Worm (Caenorhabditis elegans): ENCODE measurements around the gene sdz-33.

The sdz-33 gene

DNA sequence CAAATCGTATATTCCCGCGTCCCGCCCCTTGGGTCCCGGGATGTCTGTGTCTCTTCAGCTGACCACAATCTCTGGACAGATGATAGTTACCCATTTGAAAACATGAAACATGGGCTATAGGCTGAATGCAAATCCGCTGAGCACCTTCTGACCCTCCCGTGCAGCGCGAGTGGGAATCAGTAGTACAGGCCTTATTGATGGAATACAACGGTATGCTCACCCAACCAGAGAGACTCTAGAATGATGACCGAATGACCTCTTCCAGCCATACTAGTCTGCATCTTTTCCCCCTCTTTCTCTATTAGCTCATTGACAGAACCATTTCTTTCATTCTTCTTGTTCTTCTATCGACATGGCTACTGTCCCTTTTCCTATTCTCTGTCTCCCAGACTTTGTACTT is at the start of gene sdz-33:
Gene sdz-33 (plus strand): TSS at position 301 of the 400 bp plus-strand sequence.
- TF ChIP-seq skn-1 (tag; optimal IDR thresholded peaks at IDR 0.05) (no peak), ztf-1 (GFP tag; conservative IDR thresholded peaks at IDR 0.05) (no peak), fos-1 (tag; optimal IDR thresholded peaks at IDR 0.05) (no peak), sma-9 (GFP tag; optimal IDR thresholded peaks at IDR 0.05) (no peak), sma-9 (tag; optimal IDR thresholded peaks at IDR 0.05) (no peak), sma-3 (GFP tag; optimal IDR thresholded peaks at IDR 0.05) (no peak), crh-2 (tag; optimal IDR thresholded peaks at IDR 0.05) (no peak)

DNA sequence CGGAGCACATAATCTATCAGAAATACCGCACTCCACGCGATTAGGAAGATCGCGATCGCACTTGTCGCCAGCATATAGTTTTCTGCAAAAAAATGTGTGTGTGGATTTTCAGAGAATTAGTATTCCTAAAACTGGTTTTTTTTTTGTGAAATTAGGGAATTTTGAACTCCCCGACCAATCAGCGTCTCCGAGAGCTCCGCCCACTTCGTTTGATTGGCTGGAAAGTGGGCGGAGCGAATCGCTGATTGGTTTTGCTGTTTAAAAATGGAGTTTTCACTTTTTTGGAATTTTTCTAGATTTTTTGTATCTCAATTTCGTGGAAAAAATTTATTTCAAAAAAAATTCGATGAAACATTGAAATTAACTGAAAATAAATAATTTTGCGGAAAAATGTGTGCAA is 46.2 kb upstream of the sdz-33 start:
- no peak for TF ChIP-seq ceh-16 (tag; optimal IDR thresholded peaks at IDR 0.05)
- TF ChIP-seq ztf-4 (tag; optimal IDR thresholded peaks at IDR 0.05): no peak
- no peak for TF ChIP-seq Y55F3AM.14 (GFP tag; optimal IDR thresholded peaks at IDR 0.05)
- no peak for TF ChIP-seq F13H6.1 (tag; optimal IDR thresholded peaks at IDR 0.05)
- no peak for TF ChIP-seq dmd-4 (tag; optimal IDR thresholded peaks at IDR 0.05)
- no peak for TF ChIP-seq lin-11 (tag; optimal IDR thresholded peaks at IDR 0.05)
- TF ChIP-seq R02D3.7 (tag; optimal IDR thresholded peaks at IDR 0.05): no peak
- TF ChIP-seq aly-2 (tag; optimal IDR thresholded peaks at IDR 0.05): no peak
- no peak for TF ChIP-seq ceh-82 (tag; optimal IDR thresholded peaks at IDR 0.05)
- no peak for TF ChIP-seq nhr-10 (tag; optimal IDR thresholded peaks at IDR 0.05)
- TF ChIP-seq skn-1 (tag; optimal IDR thresholded peaks at IDR 0.05): no peak
- no peak for TF ChIP-seq egl-27 (tag; optimal IDR thresholded peaks at IDR 0.05)
- no peak for TF ChIP-seq unc-62 (GFP tag; optimal IDR thresholded peaks at IDR 0.05)
- TF ChIP-seq unc-55 (GFP tag; optimal IDR thresholded peaks at IDR 0.05): no peak
- TF ChIP-seq snpc-4 (tag; optimal IDR thresholded peaks at IDR 0.05): no peak
- no peak for TF ChIP-seq nhr-237 (tag; optimal IDR thresholded peaks at IDR 0.05)

DNA sequence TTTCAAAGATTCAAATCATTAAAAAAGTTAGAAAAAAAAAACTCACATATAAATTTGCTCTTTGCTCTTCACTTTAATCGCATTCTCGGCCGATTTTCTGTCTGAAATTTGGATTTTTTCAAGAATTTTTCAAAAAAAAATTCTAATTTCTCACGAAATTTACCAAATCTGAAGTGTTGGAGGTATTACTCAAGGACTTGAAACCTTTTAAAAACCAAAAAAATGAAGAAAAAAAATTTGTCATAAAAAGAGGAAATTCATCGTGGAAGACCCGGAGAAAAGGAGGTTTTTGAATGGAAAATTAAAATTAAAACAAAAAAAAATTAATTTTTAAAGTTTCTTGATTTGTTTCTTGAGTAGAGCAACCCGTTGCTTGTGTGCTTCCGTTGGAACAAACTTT is 45.1 kb upstream of the sdz-33 start, which contains the start of gene Y56A3A.2:
Gene Y56A3A.2 (minus strand): TSS at position 101 of the 400 bp plus-strand sequence.
- no peak for TF ChIP-seq ztf-11 (tag; optimal IDR thresholded peaks at IDR 0.05)
- no peak for TF ChIP-seq snpc-4 (tag; optimal IDR thresholded peaks at IDR 0.05)
- no peak for TF ChIP-seq gmeb-1 (tag; optimal IDR thresholded peaks at IDR 0.05)

DNA sequence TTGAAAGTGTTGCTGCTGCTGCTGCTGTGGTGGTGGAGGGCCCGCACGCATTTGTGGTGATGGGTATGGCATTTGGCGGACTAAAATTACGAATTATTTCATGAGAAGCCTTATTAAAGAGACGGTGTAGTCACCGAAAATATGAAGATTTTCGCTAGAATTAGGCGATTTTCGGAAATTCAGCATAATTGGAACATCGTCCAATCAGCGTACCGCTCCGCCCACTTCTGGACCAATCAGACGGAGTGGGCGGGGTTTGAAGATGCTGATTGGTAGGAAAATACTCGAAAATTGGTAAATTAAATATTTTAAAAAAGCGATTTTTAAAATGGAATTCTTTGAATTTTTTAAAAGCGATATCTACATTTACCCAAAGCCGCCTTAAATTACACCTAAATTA is 41.1 kb upstream of the sdz-33 start:
- TF ChIP-seq unc-62 (GFP tag; optimal IDR thresholded peaks at IDR 0.05) (no peak), nhr-77 (tag; optimal IDR thresholded peaks at IDR 0.05) (no peak), blmp-1 (tag; optimal IDR thresholded peaks at IDR 0.05; ENCODE audit: insufficient read depth) (no peak), gmeb-1 (tag; optimal IDR thresholded peaks at IDR 0.05) (no peak), unc-55 (GFP tag; optimal IDR thresholded peaks at IDR 0.05) (no peak), aly-2 (tag; optimal IDR thresholded peaks at IDR 0.05) (no peak), F13H6.1 (tag; optimal IDR thresholded peaks at IDR 0.05) (no peak), crh-2 (tag; optimal IDR thresholded peaks at IDR 0.05) (no peak), dmd-4 (tag; optimal IDR thresholded peaks at IDR 0.05) (no peak), ztf-11 (tag; optimal IDR thresholded peaks at IDR 0.05) (no peak), elt-3 (tag; optimal IDR thresholded peaks at IDR 0.05) (no peak)

DNA sequence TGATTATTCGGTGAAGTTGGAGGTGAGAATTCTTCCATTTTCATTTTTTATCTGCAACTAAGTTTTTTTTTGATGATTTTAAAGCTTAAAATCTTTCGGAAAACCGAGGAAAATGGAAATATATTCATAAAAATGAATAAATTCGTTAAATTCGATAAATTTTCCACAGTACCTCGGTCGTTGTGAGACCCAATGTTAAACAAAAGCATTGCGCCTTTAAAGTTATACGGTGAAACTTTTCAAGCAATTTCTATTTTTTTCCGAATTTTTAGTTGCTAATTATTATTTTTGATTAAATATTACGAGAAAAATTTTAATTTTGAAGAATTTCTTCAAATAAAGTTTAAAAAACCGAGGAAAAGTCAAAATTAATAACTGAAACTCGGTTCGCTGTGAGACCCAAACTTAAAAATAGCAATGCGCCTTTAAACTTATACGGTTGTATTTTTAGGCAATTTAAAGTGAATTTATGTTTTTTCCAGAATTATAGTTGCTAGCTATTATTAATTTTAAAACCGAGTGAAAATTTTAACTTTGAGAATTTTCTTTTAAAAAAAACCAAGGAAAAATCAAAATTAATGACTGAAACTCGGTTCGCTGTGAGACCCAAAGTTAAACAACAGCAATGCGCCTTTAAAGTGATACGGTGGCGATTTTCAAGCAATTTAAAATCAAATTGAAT is 37.9 kb upstream of the sdz-33 start, which contains the start of gene taf-12:
Gene taf-12 (minus strand): TSS at position 51 of the 682 bp plus-strand sequence.
- TF ChIP-seq nhr-11 (tag; optimal IDR thresholded peaks at IDR 0.05) (no peak), mbf-1 (tag; optimal IDR thresholded peaks at IDR 0.05) (no peak), ztf-11 (tag; optimal IDR thresholded peaks at IDR 0.05) (no peak), peb-1 (tag; optimal IDR thresholded peaks at IDR 0.05) (no peak), nhr-129 (tag; optimal IDR thresholded peaks at IDR 0.05) (no peak), skn-1 (tag; optimal IDR thresholded peaks at IDR 0.05) (no peak), lsy-2 (tag; optimal IDR thresholded peaks at IDR 0.05) (no peak), gmeb-1 (tag; optimal IDR thresholded peaks at IDR 0.05) (no peak), crh-2 (tag; optimal IDR thresholded peaks at IDR 0.05) (no peak), elt-3 (tag; optimal IDR thresholded peaks at IDR 0.05) (no peak), ceh-16 (tag; optimal IDR thresholded peaks at IDR 0.05) (no peak), nhr-237 (tag; optimal IDR thresholded peaks at IDR 0.05) (no peak), lin-13 (GFP tag; optimal IDR thresholded peaks at IDR 0.05) (no peak), zag-1 (tag; optimal IDR thresholded peaks at IDR 0.05) (no peak), snpc-4 (tag; optimal IDR thresholded peaks at IDR 0.05) (no peak), ceh-82 (tag; optimal IDR thresholded peaks at IDR 0.05) (no peak)
